Worm (Caenorhabditis elegans): ENCODE data around the gene nep-20.

Gene nep-20

DNA sequence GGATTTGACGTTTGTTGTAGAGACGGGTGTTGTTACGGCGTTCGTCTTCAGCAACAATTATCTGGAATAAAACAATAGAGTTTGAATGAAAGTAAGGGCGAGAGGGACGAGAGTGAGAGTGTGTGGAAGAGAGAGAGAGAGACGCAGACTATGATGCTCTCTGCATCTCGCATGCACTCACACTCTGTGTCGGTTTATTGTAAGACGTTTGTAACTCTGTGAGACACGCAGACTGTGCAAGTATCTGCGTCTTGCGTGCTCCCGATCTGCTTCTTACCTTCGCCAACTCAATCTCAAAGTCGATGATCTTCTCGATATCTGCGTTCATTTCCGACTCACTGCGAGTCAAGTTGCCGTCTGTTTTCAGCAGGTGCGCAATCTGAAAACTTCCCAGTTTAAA is 27.6 kb upstream of the nep-20 start:
- TF ChIP-seq him-1 (tag; optimal IDR thresholded peaks at IDR 0.05) (no peak), dao-5 (tag; optimal IDR thresholded peaks at IDR 0.05) (no peak), W03F9.2 (tag; optimal IDR thresholded peaks at IDR 0.05) (no peak)

DNA sequence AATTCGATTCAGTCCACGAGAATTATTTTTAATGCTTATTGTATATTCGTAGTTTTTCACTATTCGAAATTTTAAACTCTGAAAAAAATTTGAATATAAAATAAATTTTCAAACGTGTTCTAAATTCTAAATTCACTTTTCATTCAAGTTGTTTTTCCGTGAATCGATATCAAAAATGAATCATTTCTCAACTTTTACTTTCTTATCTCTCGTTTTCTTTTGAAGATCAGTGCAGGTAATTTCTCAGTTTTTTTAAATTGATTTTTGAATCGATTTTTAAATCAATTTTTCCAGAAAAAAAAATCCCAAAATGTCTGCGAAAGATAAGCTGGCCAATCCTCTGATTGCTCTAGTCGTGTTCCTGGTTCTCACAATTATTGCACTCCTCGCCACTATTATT is 21.1 kb upstream of the nep-20 start, which contains the start of gene nep-6:
TSS of gene nep-6 (plus strand) at position 301 of the 400 bp plus-strand sequence.
- TF ChIP-seq him-1 (tag; optimal IDR thresholded peaks at IDR 0.05), result no peak
- TF ChIP-seq W03F9.2 (tag; optimal IDR thresholded peaks at IDR 0.05), result no peak
- no peak for TF ChIP-seq dao-5 (tag; optimal IDR thresholded peaks at IDR 0.05)

ce11 chrII:3414383-3414910 is 19.1 kb upstream of the nep-20 start, which contains the start of the genes F18A12.7 and F18A12.2:
F18A12.7 (minus strand) TSS chrII:3414483.
F18A12.2 (plus strand) TSS chrII:3414860.
- TF ChIP-seq dao-5 (tag; optimal IDR thresholded peaks at IDR 0.05), result no peak
- TF ChIP-seq W03F9.2 (tag; optimal IDR thresholded peaks at IDR 0.05), result no peak
- TF ChIP-seq him-1 (tag; optimal IDR thresholded peaks at IDR 0.05), result no peak

DNA sequence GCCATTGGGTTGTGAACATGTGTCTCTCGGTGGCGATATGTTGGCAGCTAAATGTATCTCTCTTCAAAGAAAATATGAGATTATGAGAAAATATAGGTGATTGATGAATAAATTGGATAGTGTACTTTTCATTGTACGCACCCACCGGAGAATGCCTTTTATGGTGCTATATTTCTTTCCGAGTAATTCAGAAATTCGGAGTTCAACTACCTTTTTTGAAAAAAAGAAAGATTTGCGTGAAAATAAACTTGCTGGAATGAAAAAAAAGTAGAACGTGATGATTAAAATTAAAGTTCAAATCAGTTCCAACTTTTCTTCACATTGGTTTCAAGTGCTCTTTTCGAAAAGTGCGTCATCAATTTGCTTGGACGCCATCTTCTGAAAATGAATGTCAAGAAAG is 8.2 kb upstream of the nep-20 start, which contains the start of gene nep-8:
TSS of gene nep-8 (plus strand) at position 301 of the 400 bp plus-strand sequence.
- TF ChIP-seq W03F9.2 (tag; optimal IDR thresholded peaks at IDR 0.05), result no peak
- no peak for TF ChIP-seq him-1 (tag; optimal IDR thresholded peaks at IDR 0.05)
- TF ChIP-seq dao-5 (tag; optimal IDR thresholded peaks at IDR 0.05), result no peak

DNA sequence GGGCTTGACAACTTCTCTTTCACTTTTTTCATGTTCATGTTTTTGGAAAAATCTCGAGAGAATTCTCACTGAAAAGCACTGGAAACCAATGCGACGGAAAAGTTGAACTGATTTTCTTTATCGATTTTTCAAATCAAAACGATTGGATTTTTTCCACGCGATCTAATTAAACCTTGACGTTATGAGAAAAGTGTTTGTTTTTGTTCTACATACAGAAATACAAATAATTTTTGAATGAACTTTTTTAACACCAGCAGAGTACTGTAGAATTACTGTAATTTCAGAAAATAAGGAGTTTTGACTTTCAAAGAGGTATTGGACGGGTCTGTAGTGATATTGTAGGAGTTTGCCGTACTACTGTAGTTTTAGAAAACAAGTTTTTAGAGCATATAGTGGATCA is 7.5 kb upstream of the nep-20 start, which contains the start of gene nep-10:
TSS of gene nep-10 (minus strand) at position 101 of the 400 bp plus-strand sequence.
- no peak for TF ChIP-seq W03F9.2 (tag; optimal IDR thresholded peaks at IDR 0.05)
- TF ChIP-seq dao-5 (tag; optimal IDR thresholded peaks at IDR 0.05), result no peak
- no peak for TF ChIP-seq him-1 (tag; optimal IDR thresholded peaks at IDR 0.05)

- TF ChIP-seq dao-5 (tag; optimal IDR thresholded peaks at IDR 0.05) (no peak), W03F9.2 (tag; optimal IDR thresholded peaks at IDR 0.05) (no peak), him-1 (tag; optimal IDR thresholded peaks at IDR 0.05) (no peak)
These were observed 3.8 kb upstream of the nep-20 start, which contains the start of gene nep-9 for ce11 chrII:3399212-3399611. nep-9 (minus strand) TSS chrII:3399312.

DNA sequence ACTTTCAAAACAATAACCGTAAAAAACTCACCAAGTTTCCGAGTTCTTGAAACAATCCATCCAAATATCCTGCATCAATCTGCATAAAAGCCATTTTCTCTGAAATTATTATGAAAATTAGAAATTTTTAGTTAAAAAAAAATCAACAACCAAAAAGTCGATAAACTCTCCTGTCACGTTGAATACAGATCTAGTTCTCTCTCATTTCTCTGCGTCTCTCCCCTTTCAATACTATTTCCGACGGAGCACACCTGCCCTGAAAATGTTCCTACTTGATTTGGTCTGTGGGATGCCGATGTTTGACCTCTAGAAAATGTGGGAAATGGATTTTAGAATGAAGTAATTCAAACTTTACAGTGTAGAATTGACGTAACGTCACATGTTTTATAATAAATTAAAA is 7.9 kb downstream of the nep-20 start, which contains the start of gene T06D4.6:
TSS of gene T06D4.6 (minus strand) at position 101 of the 400 bp plus-strand sequence.
- TF ChIP-seq dao-5 (tag; optimal IDR thresholded peaks at IDR 0.05) (no peak), W03F9.2 (tag; optimal IDR thresholded peaks at IDR 0.05) (no peak), him-1 (tag; optimal IDR thresholded peaks at IDR 0.05) (no peak)

ce11 chrII:3385736-3386135 is 9.6 kb downstream of the nep-20 start, which contains the start of gene T06D4.2:
T06D4.2 (minus strand) TSS chrII:3385905.
- no peak for TF ChIP-seq dao-5 (tag; optimal IDR thresholded peaks at IDR 0.05)
- no peak for TF ChIP-seq W03F9.2 (tag; optimal IDR thresholded peaks at IDR 0.05)
- no peak for TF ChIP-seq him-1 (tag; optimal IDR thresholded peaks at IDR 0.05)

DNA sequence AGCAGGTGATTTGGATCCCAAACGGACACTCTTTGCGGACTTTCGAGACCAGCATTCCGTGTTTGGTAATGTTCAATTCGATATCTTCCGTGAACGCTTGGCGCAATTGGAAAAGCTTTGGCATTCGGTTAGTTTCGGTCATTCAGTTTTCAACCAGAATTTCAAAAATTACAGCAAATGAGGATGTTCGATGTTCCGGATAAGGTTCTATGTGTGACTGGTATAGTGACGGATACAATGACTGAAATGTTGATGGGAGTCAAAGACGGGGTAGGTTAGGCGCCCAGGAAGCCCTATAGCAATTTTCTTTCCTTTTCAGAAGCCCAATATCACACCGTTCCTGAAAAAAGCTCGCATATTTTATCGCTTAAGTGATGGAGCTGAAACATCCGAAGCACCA is 12.3 kb downstream of the nep-20 start:
- TF ChIP-seq dao-5 (tag; optimal IDR thresholded peaks at IDR 0.05), result no peak
- TF ChIP-seq him-1 (tag; optimal IDR thresholded peaks at IDR 0.05), result no peak

DNA sequence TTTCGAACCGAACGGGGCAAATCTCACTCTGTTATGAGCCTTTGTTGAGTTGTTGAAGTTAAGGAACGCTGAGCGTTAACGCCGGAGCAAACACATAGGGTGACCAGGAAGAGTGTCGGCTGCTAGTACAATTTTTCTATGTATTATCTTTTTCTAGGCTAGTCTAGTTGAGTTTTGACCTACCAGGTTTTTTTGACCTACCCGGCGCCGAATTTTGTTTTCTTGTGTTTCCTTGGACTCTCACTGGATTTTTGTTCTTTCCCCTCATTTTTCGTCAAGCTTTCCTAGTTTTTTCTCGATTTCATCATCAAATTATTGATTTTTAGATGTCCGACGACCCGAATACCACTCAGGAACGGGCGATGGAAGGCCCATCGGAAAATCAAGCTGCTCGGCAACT is 13.9 kb downstream of the nep-20 start, which contains the start of gene T06D4.1:
TSS of gene T06D4.1 (plus strand) at position 321 of the 400 bp plus-strand sequence.
- TF ChIP-seq W03F9.2 (tag; optimal IDR thresholded peaks at IDR 0.05) (no peak), dao-5 (tag; optimal IDR thresholded peaks at IDR 0.05) (no peak), him-1 (tag; optimal IDR thresholded peaks at IDR 0.05) (no peak)

DNA sequence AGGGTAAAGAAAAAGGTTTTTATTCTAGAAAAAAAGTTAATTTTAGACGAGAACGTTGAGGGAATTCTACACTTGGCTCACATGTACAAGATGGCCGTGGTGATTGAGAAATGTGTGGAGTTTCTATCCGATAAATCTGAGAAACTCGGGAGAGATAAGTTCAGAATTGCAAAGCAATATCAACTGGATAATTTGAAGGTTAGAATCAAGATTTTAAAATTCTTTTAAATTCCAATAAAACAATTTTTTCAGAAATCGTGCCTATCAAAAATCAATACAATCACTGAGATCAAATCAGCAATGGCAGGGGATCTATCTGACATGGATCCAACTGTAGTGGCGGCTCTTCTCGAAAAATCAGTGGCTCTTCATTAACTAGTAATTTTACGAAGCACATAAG is 17.1 kb downstream of the nep-20 start, which contains the start of gene Y49F6C.2:
TSS of gene Y49F6C.2 (plus strand) at position 301 of the 400 bp plus-strand sequence.
- TF ChIP-seq him-1 (tag; optimal IDR thresholded peaks at IDR 0.05) (no peak), dao-5 (tag; optimal IDR thresholded peaks at IDR 0.05) (no peak), W03F9.2 (tag; optimal IDR thresholded peaks at IDR 0.05) (no peak)

- TF ChIP-seq him-1 (tag; optimal IDR thresholded peaks at IDR 0.05), result no peak
- no peak for TF ChIP-seq W03F9.2 (tag; optimal IDR thresholded peaks at IDR 0.05)
- TF ChIP-seq dao-5 (tag; optimal IDR thresholded peaks at IDR 0.05), result no peak
These were observed 18.6 kb downstream of the nep-20 start, which contains the start of gene bath-9 for ce11 chrII:3376789-3377188. bath-9 (plus strand) TSS chrII:3377089.

DNA sequence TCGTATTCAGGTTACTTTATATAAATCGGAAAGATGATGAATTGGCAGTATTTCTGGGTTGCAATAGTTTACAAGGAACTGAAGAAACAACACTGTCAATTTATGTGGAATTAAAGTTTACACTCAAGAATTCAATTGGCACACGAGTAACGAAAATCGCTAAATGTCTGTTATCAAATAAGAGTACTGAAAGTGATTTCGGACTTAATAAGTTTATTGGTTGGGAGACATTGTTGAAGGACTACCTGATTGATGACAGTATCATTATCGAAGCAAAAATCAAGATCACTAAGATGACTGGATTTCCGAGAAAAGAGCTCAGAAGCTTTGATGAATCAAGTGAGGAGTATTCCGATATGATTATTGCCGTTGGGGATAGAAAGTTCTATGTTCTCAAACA is 20.1 kb downstream of the nep-20 start:
- TF ChIP-seq W03F9.2 (tag; optimal IDR thresholded peaks at IDR 0.05) (no peak), dao-5 (tag; optimal IDR thresholded peaks at IDR 0.05) (no peak), him-1 (tag; optimal IDR thresholded peaks at IDR 0.05) (no peak)

DNA sequence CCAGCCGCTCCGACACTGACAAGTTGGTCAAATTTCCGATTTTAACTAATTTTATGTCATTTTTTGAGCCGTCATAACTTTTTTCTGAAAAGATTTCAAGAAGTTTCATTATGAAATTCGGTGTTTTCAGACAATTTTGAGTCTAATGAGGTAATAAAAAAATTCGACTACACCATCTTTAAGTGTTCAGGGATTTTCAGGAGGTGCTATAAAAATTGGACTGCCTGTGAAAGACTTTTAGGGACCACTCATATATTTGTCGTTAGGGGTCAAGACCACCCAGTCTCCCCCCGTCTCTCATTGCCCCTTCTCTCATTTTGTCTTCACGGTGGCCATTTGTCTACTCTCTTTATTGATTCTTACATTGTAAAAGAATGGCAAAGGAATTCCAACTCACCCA is 20.6 kb downstream of the nep-20 start, which contains the start of gene bath-10:
TSS of gene bath-10 (plus strand) at position 301 of the 400 bp plus-strand sequence.
- TF ChIP-seq him-1 (tag; optimal IDR thresholded peaks at IDR 0.05) (no peak), dao-5 (tag; optimal IDR thresholded peaks at IDR 0.05) (no peak), W03F9.2 (tag; optimal IDR thresholded peaks at IDR 0.05) (no peak)
